Worm (Caenorhabditis elegans): ENCODE data around the gene K09C6.2.

ce11 chrV:849042-849441, 7.6 kb upstream of the K09C6.2 start:
- TF ChIP-seq nhr-11 (tag; optimal IDR thresholded peaks at IDR 0.05) (no peak), elt-3 (tag; optimal IDR thresholded peaks at IDR 0.05) (no peak), nhr-23 (tag; optimal IDR thresholded peaks at IDR 0.05) (no peak), ceh-16 (tag; optimal IDR thresholded peaks at IDR 0.05) (no peak), elt-2 (tag; optimal IDR thresholded peaks at IDR 0.05) (no peak), lin-15B (tag; optimal IDR thresholded peaks at IDR 0.05) (no peak), fos-1 (tag; optimal IDR thresholded peaks at IDR 0.05) (no peak)

Data from whole organism, L3 larva.